Fruit fly (Drosophila melanogaster) whole organism, embryonic: Measurements from ENCODE around the gene CG6912.

Source experiments
- Atf6 ChIP-seq: fragments of 200-800 bp; sonication (Bioruptor generic); IDR thresholded peaks from 2 replicates; pipeline ENCODE4 v1.3.6; 2022; ENCODE audit warnings: missing biosample characterization, missing genetic modification characterization
- B-H1 ChIP-seq: fragments of 200-800 bp; sonication (Bioruptor generic); IDR thresholded peaks from 3 replicates; pipeline ENCODE4 v1.3.6; 2022; ENCODE audit warnings: missing biosample characterization, missing genetic modification characterization
- CG11093 ChIP-seq: fragments of 200-800 bp; sonication (Bioruptor generic); IDR thresholded peaks from 3 replicates; pipeline ENCODE4 v1.3.6; 2022; ENCODE audit warnings: missing biosample characterization, missing genetic modification characterization
- CG11695 ChIP-seq: fragments of 200-800 bp; sonication (Bioruptor generic); IDR thresholded peaks from 3 replicates; pipeline ENCODE4 v1.3.6; 2022; ENCODE audit warnings: missing biosample characterization, missing genetic modification characterization
- CG12155 ChIP-seq: fragments of 200-800 bp; sonication (Bioruptor generic); optimal IDR thresholded peaks from 3 replicates; lab custom pipeline; 2016; ENCODE audit warnings: missing biosample characterization, missing genetic modification characterization
- CG12659 ChIP-seq: fragments of 200-800 bp; sonication (Bioruptor generic); optimal IDR thresholded peaks from 3 replicates; lab custom pipeline; 2017; ENCODE audit warnings: mild to moderate bottlenecking, missing biosample characterization, missing genetic modification reagents, missing genetic modification characterization
- CG13775 ChIP-seq: fragments of 200-800 bp; sonication (Bioruptor generic); optimal IDR thresholded peaks from 3 replicates; lab custom pipeline; 2017; ENCODE audit warnings: missing biosample characterization, mild to moderate bottlenecking, missing genetic modification characterization
- CG15601 ChIP-seq: fragments of 200-800 bp; sonication (Bioruptor generic); optimal IDR thresholded peaks from 3 replicates; lab custom pipeline; 2019; ENCODE audit warnings: missing biosample characterization, mild to moderate bottlenecking, missing genetic modification characterization, moderate library complexity
- CG1602 ChIP-seq: fragments of 200-800 bp; sonication (Bioruptor generic); optimal IDR thresholded peaks from 3 replicates; lab custom pipeline; 2016; ENCODE audit warnings: missing biosample characterization, missing genetic modification characterization
- CG16813 ChIP-seq: fragments of 200-800 bp; sonication (Bioruptor generic); IDR thresholded peaks from 3 replicates; pipeline ENCODE4 v1.3.6; 2022; ENCODE audit warnings: missing biosample characterization, missing genetic modification characterization; ENCODE audit not compliant: partially characterized antibody
- CG2678 ChIP-seq: fragments of 200-800 bp; sonication (Bioruptor generic); optimal IDR thresholded peaks from 3 replicates; lab custom pipeline; 2019; ENCODE audit warnings: missing biosample characterization, mild to moderate bottlenecking, missing genetic modification characterization, moderate library complexity
- CG3163 ChIP-seq: fragments of 200-800 bp; sonication (Bioruptor generic); optimal IDR thresholded peaks from 3 replicates; lab custom pipeline; 2016; ENCODE audit warnings: missing biosample characterization, missing genetic modification characterization
- CG33557 ChIP-seq: fragments of 200-800 bp; sonication (Bioruptor generic); optimal IDR thresholded peaks from 2 replicates; lab custom pipeline; 2019; ENCODE audit warnings: missing biosample characterization, mild to moderate bottlenecking, missing genetic modification characterization, moderate library complexity
- CG4360 ChIP-seq: fragments of 200-800 bp; sonication (Bioruptor generic); IDR thresholded peaks from 2 replicates; pipeline ENCODE4 v1.3.6; 2022; ENCODE audit warnings: missing biosample characterization, missing genetic modification characterization
- CG4820 ChIP-seq: fragments of 200-800 bp; sonication (Bioruptor generic); optimal IDR thresholded peaks from 3 replicates; lab custom pipeline; 2016; ENCODE audit warnings: missing biosample characterization, missing genetic modification characterization
- CG5180 ChIP-seq: fragments of 200-800 bp; sonication (Bioruptor generic); optimal IDR thresholded peaks from 3 replicates; lab custom pipeline; 2017; ENCODE audit warnings: missing biosample characterization, missing genetic modification characterization, mild to moderate bottlenecking, moderate library complexity, missing genetic modification reagents
- CG6175 ChIP-seq: fragments of 200-800 bp; sonication (Bioruptor generic); IDR thresholded peaks from 3 replicates; pipeline ENCODE4 v1.3.6; 2022; ENCODE audit warnings: missing biosample characterization, missing genetic modification characterization
- CG6765 ChIP-seq: fragments of 200-800 bp; sonication (Bioruptor generic); optimal IDR thresholded peaks from 3 replicates; lab custom pipeline; 2017; ENCODE audit warnings: missing biosample characterization, mild to moderate bottlenecking, missing genetic modification characterization
- CG6791 ChIP-seq: fragments of 200-800 bp; sonication (Bioruptor generic); IDR thresholded peaks from 3 replicates; pipeline ENCODE4 v1.3.6; 2022; ENCODE audit warnings: missing biosample characterization, missing genetic modification characterization; ENCODE audit not compliant: partially characterized antibody
- CG7357 ChIP-seq: fragments of 200-800 bp; sonication (Bioruptor generic); IDR thresholded peaks from 3 replicates; pipeline ENCODE4 v1.3.6; 2022; ENCODE audit warnings: missing biosample characterization, missing genetic modification characterization
- CG9437 ChIP-seq: fragments of 200-800 bp; sonication (Bioruptor generic); optimal IDR thresholded peaks from 2 replicates; lab custom pipeline; 2018; ENCODE audit warnings: missing biosample characterization, mild to moderate bottlenecking, missing genetic modification characterization
- CG9817 ChIP-seq: fragments of 200-800 bp; sonication (Bioruptor generic); optimal IDR thresholded peaks from 2 replicates; lab custom pipeline; 2018; ENCODE audit warnings: missing biosample characterization, mild to moderate bottlenecking, missing genetic modification characterization, moderate library complexity
- Dad ChIP-seq: fragments of 200-800 bp; sonication (Bioruptor generic); optimal IDR thresholded peaks from 3 replicates; lab custom pipeline; 2016; ENCODE audit warnings: missing biosample characterization, missing genetic modification characterization
- Dek ChIP-seq: fragments of 200-800 bp; sonication (Bioruptor generic); optimal IDR thresholded peaks from 3 replicates; lab custom pipeline; 2019; ENCODE audit warnings: missing biosample characterization, mild to moderate bottlenecking, missing genetic modification characterization, moderate library complexity
- Dip3 ChIP-seq: fragments of 200-800 bp; sonication (Bioruptor generic); optimal IDR thresholded peaks from 3 replicates; lab custom pipeline; 2016; ENCODE audit warnings: missing biosample characterization, missing genetic modification characterization
- Dref ChIP-seq: fragments of 200-800 bp; sonication (Bioruptor generic); IDR thresholded peaks from 2 replicates; pipeline ENCODE4 v1.3.6; 2022; ENCODE audit warnings: missing biosample characterization, missing genetic modification characterization
- Ets65A ChIP-seq: fragments of 200-800 bp; sonication (Bioruptor generic); peaks from one replicate; lab custom pipeline; 2016; ENCODE audit warnings: missing biosample characterization, missing genetic modification characterization
- Fer1 ChIP-seq: fragments of 200-800 bp; sonication (Bioruptor generic); optimal IDR thresholded peaks from 2 replicates; lab custom pipeline; 2017; ENCODE audit warnings: missing biosample characterization, mild to moderate bottlenecking, missing genetic modification characterization
- HLH3B ChIP-seq: fragments of 200-800 bp; sonication (Bioruptor generic); IDR thresholded peaks from 2 replicates; pipeline ENCODE4 v1.3.6; 2022; ENCODE audit warnings: missing biosample characterization, missing genetic modification characterization
- HmgD ChIP-seq: fragments of 200-800 bp; sonication (Bioruptor generic); optimal IDR thresholded peaks from 3 replicates; lab custom pipeline; 2016; ENCODE audit warnings: missing biosample characterization, missing genetic modification characterization
- Nf-YA ChIP-seq: fragments of 200-800 bp; sonication (Bioruptor generic); IDR thresholded peaks from 2 replicates; pipeline ENCODE4 v1.3.6; 2022; ENCODE audit warnings: missing biosample characterization, missing genetic modification characterization
- NfI ChIP-seq: fragments of 200-800 bp; sonication (Bioruptor generic); optimal IDR thresholded peaks from 3 replicates; lab custom pipeline; 2018; ENCODE audit warnings: missing biosample characterization, mild to moderate bottlenecking, missing genetic modification characterization, moderate library complexity
- Poxn ChIP-seq: fragments of 200-800 bp; sonication (Bioruptor generic); IDR thresholded peaks from 2 replicates; pipeline ENCODE4 v1.3.6; 2022; ENCODE audit warnings: missing biosample characterization, missing genetic modification characterization
- Ravus ChIP-seq: fragments of 200-800 bp; sonication (Bioruptor generic); IDR thresholded peaks from 2 replicates; pipeline ENCODE4 v1.3.6; 2022; ENCODE audit warnings: missing biosample characterization, missing genetic modification characterization
- Side ChIP-seq: fragments of 200-800 bp; sonication (Bioruptor generic); optimal IDR thresholded peaks from 2 replicates; lab custom pipeline; 2016; ENCODE audit warnings: missing biosample characterization, missing genetic modification characterization
- Sox100B ChIP-seq: fragments of 200-800 bp; sonication (Bioruptor generic); optimal IDR thresholded peaks from 3 replicates; lab custom pipeline; 2018; ENCODE audit warnings: missing biosample characterization, mild to moderate bottlenecking, missing genetic modification characterization
- al ChIP-seq: fragments of 200-800 bp; sonication (Bioruptor generic); IDR thresholded peaks from 2 replicates; pipeline ENCODE4 v1.3.6; 2022; ENCODE audit warnings: missing biosample characterization, missing genetic modification characterization
- bcd ChIP-seq: fragments of 200-800 bp; sonication (Bioruptor generic); optimal IDR thresholded peaks from 2 replicates; lab custom pipeline; 2017; ENCODE audit warnings: missing biosample characterization, mild to moderate bottlenecking, missing genetic modification characterization
- cg ChIP-seq: fragments of 200-800 bp; sonication (Bioruptor generic); optimal IDR thresholded peaks from 3 replicates; lab custom pipeline; 2019; ENCODE audit warnings: missing biosample characterization, mild to moderate bottlenecking, missing genetic modification characterization, moderate library complexity
- chinmo ChIP-seq: fragments of 200-800 bp; sonication (Bioruptor generic); IDR thresholded peaks from 4 replicates; pipeline ENCODE4 v1.3.6; 2022; ENCODE audit warnings: missing biosample characterization, missing genetic modification characterization; ENCODE audit not compliant: partially characterized antibody
- ci ChIP-seq: fragments of 200-800 bp; sonication (Bioruptor generic); IDR thresholded peaks from 3 replicates; pipeline ENCODE4 v1.3.6; 2022; ENCODE audit warnings: missing biosample characterization, missing genetic modification characterization
- dan ChIP-seq: fragments of 200-800 bp; sonication (Bioruptor generic); IDR thresholded peaks from 2 replicates; pipeline ENCODE4 v1.3.6; 2022; ENCODE audit warnings: missing biosample characterization, missing genetic modification characterization
- dati ChIP-seq: fragments of 200-800 bp; sonication (Bioruptor generic); IDR thresholded peaks from 2 replicates; pipeline ENCODE4 v1.3.6; 2022; ENCODE audit warnings: missing biosample characterization, missing genetic modification characterization
- dimm ChIP-seq: fragments of 200-800 bp; sonication (Bioruptor generic); IDR thresholded peaks from 2 replicates; pipeline ENCODE4 v1.3.6; 2022; ENCODE audit warnings: missing biosample characterization, missing genetic modification characterization
- fru ChIP-seq: fragments of >200 bp; optimal IDR thresholded peaks from 2 replicates; lab custom pipeline; 2017
- gsb ChIP-seq: fragments of 200-800 bp; sonication (Bioruptor generic); IDR thresholded peaks from 2 replicates; pipeline ENCODE4 v1.3.6; 2022; ENCODE audit warnings: missing biosample characterization, missing genetic modification characterization
- her ChIP-seq: fragments of 200-800 bp; sonication (Bioruptor generic); optimal IDR thresholded peaks from 2 replicates; lab custom pipeline; 2016; ENCODE audit warnings: missing biosample characterization, missing genetic modification characterization
- oc ChIP-seq: fragments of 200-800 bp; sonication (Bioruptor generic); optimal IDR thresholded peaks from 2 replicates; lab custom pipeline; 2018; ENCODE audit warnings: missing biosample characterization, mild to moderate bottlenecking, missing genetic modification characterization, moderate library complexity
- pum ChIP-seq: fragments of 200-800 bp; sonication (Bioruptor generic); optimal IDR thresholded peaks from 2 replicates; lab custom pipeline; 2016; ENCODE audit warnings: missing biosample characterization, missing genetic modification characterization
- sens ChIP-seq: fragments of 200-800 bp; sonication (Bioruptor generic); peaks from one replicate; lab custom pipeline; 2016; ENCODE audit warnings: missing biosample characterization, missing genetic modification characterization
- so ChIP-seq: fragments of 200-800 bp; sonication (Bioruptor generic); IDR thresholded peaks from 3 replicates; pipeline ENCODE4 v1.3.6; 2022; ENCODE audit warnings: missing biosample characterization, missing genetic modification characterization
- toy ChIP-seq: fragments of 200-800 bp; sonication (Bioruptor generic); IDR thresholded peaks from 2 replicates; pipeline ENCODE4 v1.3.6; 2022; ENCODE audit warnings: missing biosample characterization, missing genetic modification characterization
- vnd ChIP-seq: fragments of 200-800 bp; sonication (Bioruptor generic); IDR thresholded peaks from 3 replicates; pipeline ENCODE4 v1.3.6; 2022; ENCODE audit warnings: missing biosample characterization, missing genetic modification characterization; ENCODE audit not compliant: partially characterized antibody

Gene CG6912

DNA sequence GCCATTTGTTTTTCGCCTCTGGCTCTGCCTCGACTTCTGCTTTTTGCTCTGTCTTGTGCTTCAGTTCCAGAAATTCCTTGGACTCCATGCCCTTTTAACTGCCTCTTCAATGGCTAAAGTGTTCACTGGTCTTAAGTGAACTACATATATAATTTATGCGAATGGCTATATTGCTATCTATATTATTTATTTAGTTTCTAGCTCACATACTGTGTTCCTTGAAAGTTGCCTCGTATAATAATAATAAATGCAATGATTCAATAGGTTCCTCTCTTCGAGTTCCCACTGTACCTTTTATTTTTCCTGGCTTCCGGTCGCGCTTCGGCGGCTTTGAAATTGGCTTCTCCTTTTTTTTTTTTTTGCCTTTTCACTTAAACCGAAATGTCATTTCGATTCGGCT is 17.1 kb downstream of the CG6912 start (continued):
- TF ChIP-seq Nf-YA (GFP tag; lab: Robert Waterston, UW) = no peak
- TF ChIP-seq toy (GFP tag; lab: Robert Waterston, UW) = no peak
- TF ChIP-seq Dek = peak; percentile 23
- TF ChIP-seq CG12155 (GFP tag; lab: Kevin White, UChicago) = no peak
- TF ChIP-seq CG2678 = peak; percentile 60
- no peak for TF ChIP-seq her (GFP tag; lab: Kevin White, UChicago)
- no peak for TF ChIP-seq HmgD
- TF ChIP-seq gsb (GFP tag; lab: Robert Waterston, UW) = no peak
- no peak for TF ChIP-seq Dref (GFP tag; lab: Robert Waterston, UW)
- TF ChIP-seq CG33557 (GFP tag; lab: Kevin White, UChicago) = no peak
- TF ChIP-seq CG9817 (tag; lab: Kevin White, UChicago) = peak; percentile 46
- no peak for TF ChIP-seq dan (GFP tag; lab: Robert Waterston, UW)
- no peak for TF ChIP-seq CG3163 (GFP tag; lab: Kevin White, UChicago)
- no peak for TF ChIP-seq Atf6 (GFP tag; lab: Robert Waterston, UW)
- TF ChIP-seq cg (GFP tag; lab: Kevin White, UChicago) = no peak
- no peak for TF ChIP-seq CG13775 (GFP tag; lab: Kevin White, UChicago)
- TF ChIP-seq so = no peak
- TF ChIP-seq NfI (GFP tag; lab: Kevin White, UChicago) = peak; percentile 4
- peak; percentile 43; the same call in 1 of the 2 replicates for TF ChIP-seq HLH3B (GFP tag; lab: Robert Waterston, UW)
- no peak for TF ChIP-seq Dip3 (GFP tag; lab: Kevin White, UChicago)
- no peak for TF ChIP-seq dati (GFP tag; lab: Robert Waterston, UW)
- TF ChIP-seq al (GFP tag; lab: Robert Waterston, UW) = no peak
- no peak for TF ChIP-seq ci (GFP tag; lab: Robert Waterston, UW)
- no peak for TF ChIP-seq CG5180
- TF ChIP-seq Sox100B (GFP tag; lab: Kevin White, UChicago) = no peak
- TF ChIP-seq CG6175 (GFP tag; lab: Robert Waterston, UW) = no peak
- TF ChIP-seq CG15601 (tag; lab: Kevin White, UChicago) = no peak
- TF ChIP-seq CG11093 (GFP tag; lab: Robert Waterston, UW) = no peak
- no peak for TF ChIP-seq CG9437
- TF ChIP-seq Poxn (GFP tag; lab: Robert Waterston, UW) = no peak
- TF ChIP-seq fru (lab: Kevin White, UChicago) = no peak
- peak; percentile 42 for TF ChIP-seq Fer1
- TF ChIP-seq oc (tag; lab: Kevin White, UChicago) = no peak
- no peak for TF ChIP-seq CG4360 (GFP tag; lab: Robert Waterston, UW)
- TF ChIP-seq Side (GFP tag; lab: Kevin White, UChicago) = no peak
- TF ChIP-seq dimm = no peak
- TF ChIP-seq CG12659 (GFP tag; lab: Kevin White, UChicago) = peak; percentile 10
- no peak for TF ChIP-seq CG16813 (GFP tag; lab: Robert Waterston, UW)
- 0 out of 4 replicates have a peak, but pooled peaks have one; percentile 16 for TF ChIP-seq chinmo (GFP tag; lab: Robert Waterston, UW)
- no peak; the same call in 2 of the 3 replicates for TF ChIP-seq CG7357 (GFP tag; lab: Robert Waterston, UW)
- no peak for TF ChIP-seq CG4820 (GFP tag; lab: Kevin White, UChicago)
- no peak for TF ChIP-seq Dad
- TF ChIP-seq bcd (GFP tag; lab: Kevin White, UChicago) = peak; percentile 5
- no peak for TF ChIP-seq CG6765 (GFP tag; lab: Kevin White, UChicago)
- TF ChIP-seq CG1602 = no peak
- TF ChIP-seq Ets65A = no peak
- no peak for TF ChIP-seq CG11695 (GFP tag; lab: Robert Waterston, UW)
- TF ChIP-seq Ravus (GFP tag; lab: Robert Waterston, UW) = no peak
- TF ChIP-seq pum (GFP tag; lab: Kevin White, UChicago) = no peak
- no peak for TF ChIP-seq B-H1 (GFP tag; lab: Robert Waterston, UW)
- peak; percentile 54 for TF ChIP-seq sens (GFP tag; lab: Kevin White, UChicago)
- TF ChIP-seq CG6791 (GFP tag; lab: Robert Waterston, UW) = no peak
- TF ChIP-seq vnd (GFP tag; lab: Robert Waterston, UW) = no peak
